Fruit fly (Drosophila melanogaster) whole organism, embryonic: ENCODE results near the gene Hrs.
A peak's percentile ranks its signal among the peaks of the same experiment; 100 is the strongest.

ENCODE experiments used
- ATbp ChIP-seq: fragments of 200-800 bp; sonication (Bioruptor generic); optimal IDR thresholded peaks from 2 replicates; lab custom pipeline; 2017; ENCODE audit warnings: missing biosample characterization, mild to moderate bottlenecking, missing genetic modification characterization, missing genetic modification reagents
- CG11456 ChIP-seq: fragments of 200-800 bp; sonication (Bioruptor generic); IDR thresholded peaks from 3 replicates; pipeline ENCODE4 v1.3.6; 2022; ENCODE audit warnings: missing biosample characterization, missing genetic modification characterization
- CG11723 ChIP-seq: fragments of 200-800 bp; sonication (Bioruptor generic); optimal IDR thresholded peaks from 2 replicates; lab custom pipeline; 2017; ENCODE audit warnings: missing biosample characterization, mild to moderate bottlenecking, missing genetic modification characterization
- CG14050 ChIP-seq: fragments of 200-800 bp; sonication (Bioruptor generic); IDR thresholded peaks from 3 replicates; pipeline ENCODE4 v1.3.6; 2022; ENCODE audit warnings: missing biosample characterization, missing genetic modification characterization
- CG15073 ChIP-seq: fragments of 200-800 bp; sonication (Bioruptor generic); optimal IDR thresholded peaks from 2 replicates; lab custom pipeline; 2016; ENCODE audit warnings: missing biosample characterization, missing genetic modification characterization
- CG15601 ChIP-seq: fragments of 200-800 bp; sonication (Bioruptor generic); optimal IDR thresholded peaks from 3 replicates; lab custom pipeline; 2019; ENCODE audit warnings: missing biosample characterization, mild to moderate bottlenecking, missing genetic modification characterization, moderate library complexity
- CG17385 ChIP-seq: fragments of 200-800 bp; sonication (Bioruptor generic); optimal IDR thresholded peaks from 3 replicates; lab custom pipeline; 2018; ENCODE audit warnings: missing biosample characterization, mild to moderate bottlenecking, missing genetic modification characterization
- CG17612 ChIP-seq: fragments of 200-800 bp; sonication (Bioruptor generic); IDR thresholded peaks from 2 replicates; pipeline ENCODE4 v1.3.6; 2022; ENCODE audit warnings: missing biosample characterization, missing genetic modification characterization
- CG18011 ChIP-seq: fragments of 200-800 bp; sonication (Bioruptor generic); optimal IDR thresholded peaks from 2 replicates; lab custom pipeline; 2017; ENCODE audit warnings: missing biosample characterization, missing genetic modification characterization, mild to moderate bottlenecking, moderate library complexity, missing genotype
- CG3065 ChIP-seq: fragments of 200-800 bp; sonication (Bioruptor generic); optimal IDR thresholded peaks from 2 replicates; lab custom pipeline; 2016; ENCODE audit warnings: missing biosample characterization, missing genetic modification characterization
- CG3407 ChIP-seq: fragments of 200-800 bp; sonication (Bioruptor generic); optimal IDR thresholded peaks from 2 replicates; lab custom pipeline; 2018; ENCODE audit warnings: missing biosample characterization, mild to moderate bottlenecking, missing genetic modification characterization
- CG4617 ChIP-seq: fragments of 200-800 bp; sonication (Bioruptor generic); optimal IDR thresholded peaks from 3 replicates; lab custom pipeline; 2016; ENCODE audit warnings: missing biosample characterization, missing genetic modification characterization, borderline replicate concordance
- CG6254 ChIP-seq: fragments of 200-800 bp; sonication (Bioruptor generic); optimal IDR thresholded peaks from 3 replicates; lab custom pipeline; 2017; ENCODE audit warnings: mild to moderate bottlenecking, missing biosample characterization, missing genetic modification reagents, missing genetic modification characterization
- CG6654 ChIP-seq: fragments of 200-800 bp; sonication (Bioruptor generic); optimal IDR thresholded peaks from 2 replicates; lab custom pipeline; 2017; ENCODE audit warnings: missing biosample characterization, mild to moderate bottlenecking, missing genetic modification characterization
- CG7357 ChIP-seq: fragments of 200-800 bp; sonication (Bioruptor generic); IDR thresholded peaks from 3 replicates; pipeline ENCODE4 v1.3.6; 2022; ENCODE audit warnings: missing biosample characterization, missing genetic modification characterization
- CG8478 ChIP-seq: fragments of >200 bp; optimal IDR thresholded peaks from 2 replicates; lab custom pipeline; 2018
- Dbx ChIP-seq: fragments of 200-800 bp; sonication (Bioruptor generic); IDR thresholded peaks from 3 replicates; pipeline ENCODE4 v1.3.6; 2022; ENCODE audit warnings: missing biosample characterization, missing genetic modification characterization
- E2f2 ChIP-seq: fragments of 200-800 bp; sonication (Bioruptor generic); IDR thresholded peaks from 2 replicates; pipeline ENCODE4 v1.3.6; 2022; ENCODE audit warnings: missing biosample characterization, missing genetic modification characterization
- HLH4C ChIP-seq: fragments of 200-800 bp; sonication (Bioruptor generic); IDR thresholded peaks from 3 replicates; pipeline ENCODE4 v1.3.6; 2022; ENCODE audit warnings: missing biosample characterization, missing genetic modification characterization; ENCODE audit not compliant: partially characterized antibody
- HmgZ ChIP-seq: fragments of 200-800 bp; sonication (Bioruptor generic); optimal IDR thresholded peaks from 2 replicates; lab custom pipeline; 2018; ENCODE audit warnings: missing biosample characterization, mild to moderate bottlenecking, missing genetic modification characterization
- Hr3 ChIP-seq: fragments of 200-800 bp; sonication (Bioruptor generic); optimal IDR thresholded peaks from 3 replicates; lab custom pipeline; 2016; ENCODE audit warnings: missing biosample characterization, missing genetic modification characterization
- MESR4 ChIP-seq: fragments of 200-800 bp; sonication (Bioruptor generic); optimal IDR thresholded peaks from 2 replicates; lab custom pipeline; 2018; ENCODE audit warnings: missing biosample characterization, mild to moderate bottlenecking, missing genetic modification characterization, moderate library complexity
- Meics ChIP-seq: fragments of 200-800 bp; sonication (Bioruptor generic); optimal IDR thresholded peaks from 2 replicates; lab custom pipeline; 2017; ENCODE audit warnings: missing biosample characterization, mild to moderate bottlenecking, missing genetic modification characterization
- NC2α ChIP-seq: fragments of 200-800 bp; sonication (Bioruptor generic); optimal IDR thresholded peaks from 2 replicates; lab custom pipeline; 2016; ENCODE audit warnings: missing biosample characterization, missing genetic modification characterization
- Oli ChIP-seq: fragments of 200-800 bp; sonication (Bioruptor generic); optimal IDR thresholded peaks from 2 replicates; lab custom pipeline; 2018; ENCODE audit warnings: missing biosample characterization, mild to moderate bottlenecking, missing genetic modification characterization, moderate library complexity
- ara ChIP-seq: fragments of 200-800 bp; sonication (Bioruptor generic); IDR thresholded peaks from 2 replicates; pipeline ENCODE4 v1.3.6; 2022; ENCODE audit warnings: missing biosample characterization, missing genetic modification characterization
- bbx ChIP-seq: fragments of 200-800 bp; sonication (Bioruptor generic); IDR thresholded peaks from 2 replicates; pipeline ENCODE4 v1.3.6; 2022; ENCODE audit warnings: missing biosample characterization, missing genetic modification characterization; ENCODE audit not compliant: partially characterized antibody
- dm ChIP-seq: fragments of 200-800 bp; sonication (Bioruptor generic); optimal IDR thresholded peaks from 3 replicates; lab custom pipeline; 2016; ENCODE audit warnings: missing biosample characterization, missing genetic modification characterization
- ewg ChIP-seq: fragments of 200-800 bp; sonication (Bioruptor generic); optimal IDR thresholded peaks from 3 replicates; lab custom pipeline; 2017; ENCODE audit warnings: mild to moderate bottlenecking, missing biosample characterization, missing genetic modification reagents, missing genetic modification characterization
- fu2 ChIP-seq: fragments of 200-800 bp; sonication (Bioruptor generic); optimal IDR thresholded peaks from 2 replicates; lab custom pipeline; 2016; ENCODE audit warnings: missing biosample characterization, missing genetic modification characterization
- gce ChIP-seq: fragments of 200-800 bp; sonication (Bioruptor generic); IDR thresholded peaks from 3 replicates; pipeline ENCODE4 v1.3.6; 2022; ENCODE audit warnings: missing biosample characterization, missing genetic modification characterization
- ind ChIP-seq: fragments of 200-800 bp; sonication (Bioruptor generic); optimal IDR thresholded peaks from 3 replicates; lab custom pipeline; 2016; ENCODE audit warnings: missing biosample characterization, missing genetic modification characterization
- kah ChIP-seq: fragments of 200-800 bp; sonication (Bioruptor generic); optimal IDR thresholded peaks from 2 replicates; lab custom pipeline; 2018; ENCODE audit warnings: missing biosample characterization, mild to moderate bottlenecking, missing genetic modification characterization
- klu ChIP-seq: fragments of 200-800 bp; sonication (Bioruptor generic); IDR thresholded peaks from 2 replicates; pipeline ENCODE4 v1.3.6; 2022; ENCODE audit warnings: missing biosample characterization, missing genetic modification characterization
- knrl ChIP-seq: fragments of 200-800 bp; sonication (Bioruptor generic); IDR thresholded peaks from 3 replicates; pipeline ENCODE4 v1.3.6; 2022; ENCODE audit warnings: missing biosample characterization, missing genetic modification characterization; ENCODE audit not compliant: partially characterized antibody
- lilli ChIP-seq: fragments of 200-800 bp; sonication (Bioruptor generic); optimal IDR thresholded peaks from 3 replicates; lab custom pipeline; 2016; ENCODE audit warnings: missing biosample characterization, missing genetic modification characterization
- nau ChIP-seq: fragments of 200-800 bp; sonication (Bioruptor generic); optimal IDR thresholded peaks from 3 replicates; lab custom pipeline; 2017; ENCODE audit warnings: missing biosample characterization, mild to moderate bottlenecking, missing genetic modification characterization, missing genetic modification reagents
- nerfin-1 ChIP-seq: fragments of 200-800 bp; sonication (Bioruptor generic); optimal IDR thresholded peaks from 3 replicates; lab custom pipeline; 2019; ENCODE audit warnings: missing biosample characterization, mild to moderate bottlenecking, missing genetic modification characterization, moderate library complexity
- odd ChIP-seq: fragments of 200-800 bp; sonication (Bioruptor generic); optimal IDR thresholded peaks from 2 replicates; lab custom pipeline; 2017; ENCODE audit warnings: missing biosample characterization, mild to moderate bottlenecking, missing genetic modification characterization
- org-1 ChIP-seq: fragments of 200-800 bp; sonication (Bioruptor generic); optimal IDR thresholded peaks from 2 replicates; lab custom pipeline; 2017; ENCODE audit warnings: missing biosample characterization, missing genetic modification characterization
- pho ChIP-seq: fragments of 200-800 bp; sonication (Bioruptor generic); optimal IDR thresholded peaks from 2 replicates; lab custom pipeline; 2016; ENCODE audit warnings: missing biosample characterization, missing genetic modification characterization
- phol ChIP-seq: fragments of 200-800 bp; sonication (Bioruptor generic); optimal IDR thresholded peaks from 3 replicates; lab custom pipeline; 2018; ENCODE audit warnings: missing biosample characterization, mild to moderate bottlenecking, missing genetic modification characterization, moderate library complexity
- pzg ChIP-seq: fragments of 200-800 bp; sonication (Bioruptor generic); optimal IDR thresholded peaks from 3 replicates; lab custom pipeline; 2018; ENCODE audit warnings: missing biosample characterization, mild to moderate bottlenecking, missing genetic modification characterization, moderate library complexity
- rib ChIP-seq: fragments of 200-800 bp; sonication (Bioruptor generic); IDR thresholded peaks from 2 replicates; pipeline ENCODE4 v1.3.6; 2022; ENCODE audit warnings: missing biosample characterization, missing genetic modification characterization
- run ChIP-seq: fragments of 200-800 bp; sonication (Bioruptor generic); optimal IDR thresholded peaks from 3 replicates; lab custom pipeline; 2018; ENCODE audit warnings: missing biosample characterization, mild to moderate bottlenecking, missing genetic modification characterization
- sim ChIP-seq: fragments of 200-800 bp; sonication (Bioruptor generic); IDR thresholded peaks from 2 replicates; pipeline ENCODE4 v1.3.6; 2022; ENCODE audit warnings: missing biosample characterization, missing genetic modification characterization
- trem ChIP-seq: fragments of 200-800 bp; optimal IDR thresholded peaks from 3 replicates; lab custom pipeline; 2019; ENCODE audit warnings: missing biosample characterization, mild to moderate bottlenecking, missing genetic modification characterization, moderate library complexity
- tx ChIP-seq: fragments of 200-800 bp; sonication (Bioruptor generic); optimal IDR thresholded peaks from 2 replicates; lab custom pipeline; 2016; ENCODE audit warnings: missing biosample characterization, missing genetic modification characterization
- unpg ChIP-seq: fragments of 200-800 bp; sonication (Bioruptor generic); optimal IDR thresholded peaks from 3 replicates; lab custom pipeline; 2018; ENCODE audit warnings: missing biosample characterization, mild to moderate bottlenecking, missing genetic modification characterization, moderate library complexity

Gene Hrs

dm6 chr2L:2748480-2749143 is 8.8 kb downstream of the Hrs start (continued):
- peak; percentile 59 for TF ChIP-seq CG3407 (GFP tag; lab: Kevin White, UChicago)
- peak; percentile 80 for TF ChIP-seq ewg
- TF ChIP-seq unpg (GFP tag; lab: Kevin White, UChicago), result peak; percentile 81
- peak; percentile 93 for TF ChIP-seq E2f2 (GFP tag; lab: Robert Waterston, UW)
- TF ChIP-seq knrl, result peak; percentile 39; the same call in 2 of the 3 replicates
- TF ChIP-seq NC2α (GFP tag; lab: Kevin White, UChicago), result peak; percentile 19
- TF ChIP-seq fu2 (GFP tag; lab: Kevin White, UChicago), result peak; percentile 77
- TF ChIP-seq gce (GFP tag; lab: Robert Waterston, UW), result peak; percentile 63; the same call in 2 of the 3 replicates
- TF ChIP-seq odd, result no peak
- no peak for TF ChIP-seq nau
- TF ChIP-seq CG17385 (GFP tag; lab: Kevin White, UChicago), result peak; percentile 80
- TF ChIP-seq CG11723 (GFP tag; lab: Kevin White, UChicago), result peak; percentile 71
- peak; percentile 80 for TF ChIP-seq CG4617 (GFP tag; lab: Kevin White, UChicago)
- peak; percentile 76 for TF ChIP-seq CG15601
- TF ChIP-seq CG3065 (GFP tag; lab: Kevin White, UChicago), result peak; percentile 67
- TF ChIP-seq phol, result peak; percentile 86
- peak; percentile 90 for TF ChIP-seq Meics (GFP tag; lab: Kevin White, UChicago)
- peak; percentile 56 for TF ChIP-seq CG6654
- peak; percentile 76 for TF ChIP-seq ara (GFP tag; lab: Robert Waterston, UW)
- peak; percentile 33; the same call in 1 of the 2 replicates for TF ChIP-seq sim (GFP tag; lab: Robert Waterston, UW)
- no peak for TF ChIP-seq CG8478 (lab: Kevin White, UChicago)
- peak; percentile 94 for TF ChIP-seq Dbx (GFP tag; lab: Robert Waterston, UW)
- TF ChIP-seq MESR4 (GFP tag; lab: Kevin White, UChicago), result peak; percentile 90
- TF ChIP-seq HLH4C (GFP tag; lab: Robert Waterston, UW), result peak; percentile 42; the same call in 1 of the 3 replicates
- peak; percentile 82 for TF ChIP-seq pho (GFP tag; lab: Kevin White, UChicago)
- peak; percentile 51 for TF ChIP-seq kah
- TF ChIP-seq CG17612 (GFP tag; lab: Robert Waterston, UW), result peak; percentile 67; the same call in 1 of the 2 replicates
- TF ChIP-seq CG14050 (GFP tag; lab: Robert Waterston, UW), result peak; percentile 75; the same call in 2 of the 3 replicates
- peak; percentile 82 for TF ChIP-seq rib (GFP tag; lab: Robert Waterston, UW)
- peak; percentile 81 for TF ChIP-seq klu (GFP tag; lab: Robert Waterston, UW)
- TF ChIP-seq tx, result peak; percentile 70
- TF ChIP-seq CG6254 (GFP tag; lab: Kevin White, UChicago), result no peak
- peak; percentile 72 for TF ChIP-seq CG7357 (GFP tag; lab: Robert Waterston, UW)
- peak; percentile 60 for TF ChIP-seq nerfin-1 (tag; lab: Kevin White, UChicago)
- TF ChIP-seq CG15073 (GFP tag; lab: Kevin White, UChicago), result no peak
- TF ChIP-seq lilli (GFP tag; lab: Kevin White, UChicago), result peak; percentile 92
- TF ChIP-seq CG11456, result peak; percentile 95
- TF ChIP-seq HmgZ (tag; lab: Kevin White, UChicago), result peak; percentile 90
- TF ChIP-seq run (tag; lab: Kevin White, UChicago), result peak; percentile 67
- TF ChIP-seq Hr3 (GFP tag; lab: Kevin White, UChicago), result peak; percentile 90
- TF ChIP-seq dm (GFP tag; lab: Kevin White, UChicago), result peak; percentile 66
- TF ChIP-seq ind (GFP tag; lab: Kevin White, UChicago), result peak; percentile 91
- no peak for TF ChIP-seq ATbp (GFP tag; lab: Kevin White, UChicago)
- TF ChIP-seq Oli, result peak; percentile 74
- TF ChIP-seq org-1 (GFP tag; lab: Kevin White, UChicago), result peak; percentile 67
- peak; percentile 74 for TF ChIP-seq trem (tag; lab: Kevin White, UChicago)
- peak; percentile 74 for TF ChIP-seq CG18011 (GFP tag; lab: Kevin White, UChicago)
- peak; percentile 45 for TF ChIP-seq bbx (GFP tag; lab: Robert Waterston, UW)
- TF ChIP-seq pzg (GFP tag; lab: Kevin White, UChicago), result peak; percentile 93
